Worm (Caenorhabditis elegans) whole organism, L4 larva: ENCODE data around the gene C14A6.6.

Source experiments
- D1046.2 ChIP-seq: fragments of 200-800 bp; sonication (Bioruptor generic); IDR thresholded peaks from 2 replicates; pipeline ENCODE4 v1.3.6; 2022; ENCODE audit warnings: missing genetic modification characterization, missing compliant biosample characterization
- F26F4.8 ChIP-seq: fragments of 200-800 bp; sonication (Bioruptor generic); conservative IDR thresholded peaks from 2 replicates; pipeline ENCODE4 v1.3.6; 2022; ENCODE audit warnings: missing genetic modification characterization, missing compliant biosample characterization
- Y105C5A.15 ChIP-seq: fragments of 200-800 bp; sonication (Bioruptor generic); IDR thresholded peaks from 2 replicates; pipeline ENCODE4 v1.3.6; 2022; ENCODE audit warnings: missing genetic modification characterization, missing compliant biosample characterization
- aha-1 ChIP-seq: fragments of 150-350 bp; peaks from one replicate; lab custom pipeline; 2014; ENCODE audit warnings: missing biosample characterization, missing genetic modification characterization
- aly-2 ChIP-seq: sonication (generic microtip); optimal IDR thresholded peaks from 2 replicates; lab custom pipeline; 2018; ENCODE audit warnings: missing biosample characterization, missing genetic modification characterization
- ceh-20 ChIP-seq: fragments of 200-800 bp; sonication (Bioruptor generic); IDR thresholded peaks from 2 replicates; pipeline ENCODE4 v1.3.6; 2022; ENCODE audit warnings: missing genetic modification reagents, missing genetic modification characterization, missing compliant biosample characterization
- ces-1 ChIP-seq: fragments of 150-350 bp; sonication (generic microtip); optimal IDR thresholded peaks from 4 replicates; lab custom pipeline; 2014; ENCODE audit warnings: missing biosample characterization, missing genetic modification reagents, missing genetic modification characterization
- daf-12 ChIP-seq: fragments of 150-350 bp; optimal IDR thresholded peaks from 2 replicates; lab custom pipeline; 2014; ENCODE audit warnings: missing biosample characterization, missing genetic modification reagents, missing genetic modification characterization
- daf-16 ChIP-seq, 3 experiments: sonication (generic microtip); optimal IDR thresholded peaks; 2 replicates each; lab custom pipeline; 2016 to 2017; ENCODE audit warnings: missing genetic modification characterization in 3 of 3, missing genetic modification reagents in 3 of 3, mild to moderate bottlenecking in 2 of 3, missing compliant biosample characterization in 2 of 3, missing biosample characterization in 1 of 3, moderate library complexity in 1 of 3
- daf-8 ChIP-seq: fragments of 200-800 bp; sonication (Bioruptor generic); IDR thresholded peaks from 2 replicates; pipeline ENCODE4 v1.3.6; 2022; ENCODE audit warnings: missing genetic modification characterization, missing compliant biosample characterization
- dmd-6 ChIP-seq: fragments of 200-800 bp; sonication (Bioruptor generic); IDR thresholded peaks from 2 replicates; pipeline ENCODE4 v1.3.6; 2022; ENCODE audit warnings: missing genetic modification reagents, missing genetic modification characterization, missing compliant biosample characterization
- duxl-1 ChIP-seq: sonication (generic microtip); optimal IDR thresholded peaks from 2 replicates; lab custom pipeline; 2016; ENCODE audit warnings: mild to moderate bottlenecking, missing genetic modification characterization, moderate library complexity, missing compliant biosample characterization; ENCODE audit not compliant: poor library complexity
- dve-1 ChIP-seq: sonication (generic microtip); optimal IDR thresholded peaks from 2 replicates; lab custom pipeline; 2017; ENCODE audit warnings: antibody characterized with exemption, mild to moderate bottlenecking, missing genetic modification characterization, missing compliant biosample characterization; ENCODE audit not compliant: insufficient read depth
- fos-1 ChIP-seq: fragments of 150-350 bp; optimal IDR thresholded peaks from 2 replicates; lab custom pipeline; 2014; ENCODE audit warnings: missing biosample characterization, missing genetic modification characterization
- gei-8 ChIP-seq: fragments of 200-800 bp; sonication (Bioruptor generic); optimal IDR thresholded peaks from 2 replicates; lab custom pipeline; 2018; ENCODE audit warnings: mild to moderate bottlenecking, missing genetic modification characterization, missing compliant biosample characterization
- jun-1 ChIP-seq: fragments of 150-350 bp; optimal IDR thresholded peaks from 2 replicates; lab custom pipeline; 2014; ENCODE audit warnings: missing biosample characterization, missing genetic modification reagents, missing genetic modification characterization
- lin-38 ChIP-seq: fragments of 200-800 bp; sonication (Bioruptor generic); IDR thresholded peaks from 2 replicates; pipeline ENCODE4 v1.3.6; 2022; ENCODE audit warnings: missing genetic modification reagents, missing genetic modification characterization, missing compliant biosample characterization
- lsy-2 ChIP-seq, 2 experiments: fragments of 150-350 bp in 1 of 2; sonication (generic microtip) in 1 of 2; optimal IDR thresholded peaks; 2 replicates each; lab custom pipeline; 2014 to 2017; ENCODE audit warnings: missing biosample characterization in 2 of 2, missing genetic modification characterization in 2 of 2
- mdt-29 ChIP-seq: fragments of 200-800 bp; sonication (Bioruptor generic); IDR thresholded peaks from 2 replicates; pipeline ENCODE4 v1.3.6; 2022; ENCODE audit warnings: missing genetic modification reagents, missing genetic modification characterization, missing compliant biosample characterization
- mes-2 ChIP-seq: sonication (generic microtip); optimal IDR thresholded peaks from 2 replicates; lab custom pipeline; 2016; ENCODE audit warnings: missing genotype, mild to moderate bottlenecking, missing genetic modification characterization, missing compliant biosample characterization; ENCODE audit not compliant: poor library complexity, severe bottlenecking
- nhr-111 ChIP-seq: fragments of 200-800 bp; sonication (Bioruptor generic); optimal IDR thresholded peaks from 2 replicates; lab custom pipeline; 2018; ENCODE audit warnings: mild to moderate bottlenecking, missing genetic modification characterization, missing compliant biosample characterization
- nhr-237 ChIP-seq: sonication (generic microtip); optimal IDR thresholded peaks from 2 replicates; lab custom pipeline; 2017; ENCODE audit warnings: missing biosample characterization, missing genetic modification characterization
- nhr-25 ChIP-seq: sonication (generic microtip); optimal IDR thresholded peaks from 2 replicates; lab custom pipeline; 2017; ENCODE audit warnings: missing genetic modification characterization, mild to moderate bottlenecking, missing compliant biosample characterization, antibody characterized with exemption, moderate library complexity, borderline replicate concordance; ENCODE audit not compliant: insufficient read depth
- nhr-28 ChIP-seq: fragments of 150-350 bp; optimal IDR thresholded peaks from 2 replicates; lab custom pipeline; 2014; ENCODE audit warnings: missing biosample characterization, missing genetic modification characterization
- php-3 ChIP-seq: fragments of 200-800 bp; sonication (Bioruptor generic); IDR thresholded peaks from 2 replicates; pipeline ENCODE4 v1.3.6; 2022; ENCODE audit warnings: missing genetic modification reagents, missing genetic modification characterization, missing compliant biosample characterization
- rbr-2 ChIP-seq: sonication (generic microtip); optimal IDR thresholded peaks from 2 replicates; lab custom pipeline; 2016; ENCODE audit warnings: missing genotype, missing genetic modification characterization, missing compliant biosample characterization
- saeg-2 ChIP-seq: fragments of 200-800 bp; sonication (Bioruptor generic); IDR thresholded peaks from 2 replicates; pipeline ENCODE4 v1.3.6; 2022; ENCODE audit warnings: missing genetic modification reagents, missing genetic modification characterization, missing compliant biosample characterization
- snpc-1.2 ChIP-seq: fragments of 200-800 bp; sonication (Bioruptor generic); IDR thresholded peaks from 2 replicates; pipeline ENCODE4 v1.3.6; 2022; ENCODE audit warnings: missing genetic modification reagents, missing genetic modification characterization, missing compliant biosample characterization
- tra-1 ChIP-seq: fragments of 200-800 bp; sonication (Bioruptor generic); IDR thresholded peaks from 2 replicates; pipeline ENCODE4 v1.3.6; 2022; ENCODE audit warnings: missing genetic modification reagents, missing genetic modification characterization, missing compliant biosample characterization
- unc-39 ChIP-seq: sonication (generic microtip); optimal IDR thresholded peaks from 2 replicates; lab custom pipeline; 2017; ENCODE audit warnings: missing biosample characterization, missing genetic modification characterization
- unc-62 ChIP-seq, 3 experiments: fragments of 150-350 bp in 1 of 3; sonication (generic microtip); optimal IDR thresholded peaks in 2 of 3; peaks in 1 of 3; 1 replicate in 1 of 3; 2 replicates in 2 of 3; lab custom pipeline; 2014 to 2017; ENCODE audit warnings: missing biosample characterization in 3 of 3, missing genetic modification characterization in 3 of 3, missing genetic modification reagents in 3 of 3, missing genotype in 1 of 3
- zag-1 ChIP-seq: fragments of 150-350 bp; optimal IDR thresholded peaks from 2 replicates; lab custom pipeline; 2014; ENCODE audit warnings: missing biosample characterization, missing genetic modification characterization
- zfp-2 ChIP-seq: sonication (generic microtip); optimal IDR thresholded peaks from 2 replicates; lab custom pipeline; 2016; ENCODE audit warnings: mild to moderate bottlenecking, missing genetic modification characterization, missing compliant biosample characterization
- zip-11 ChIP-seq: fragments of 200-800 bp; sonication (Bioruptor generic); IDR thresholded peaks from 2 replicates; pipeline ENCODE4 v1.3.6; 2022; ENCODE audit warnings: missing genetic modification characterization, missing compliant biosample characterization
- zip-2 ChIP-seq: fragments of 150-350 bp; optimal IDR thresholded peaks from 2 replicates; lab custom pipeline; 2014; ENCODE audit warnings: missing biosample characterization, missing genetic modification characterization
- ztf-11 ChIP-seq: fragments of 150-350 bp; optimal IDR thresholded peaks from 2 replicates; lab custom pipeline; 2014; ENCODE audit warnings: missing biosample characterization, missing genetic modification characterization
- ztf-7 ChIP-seq: fragments of 150-350 bp; optimal IDR thresholded peaks from 2 replicates; lab custom pipeline; 2014; ENCODE audit warnings: missing biosample characterization, missing genetic modification characterization

Gene C14A6.6

DNA sequence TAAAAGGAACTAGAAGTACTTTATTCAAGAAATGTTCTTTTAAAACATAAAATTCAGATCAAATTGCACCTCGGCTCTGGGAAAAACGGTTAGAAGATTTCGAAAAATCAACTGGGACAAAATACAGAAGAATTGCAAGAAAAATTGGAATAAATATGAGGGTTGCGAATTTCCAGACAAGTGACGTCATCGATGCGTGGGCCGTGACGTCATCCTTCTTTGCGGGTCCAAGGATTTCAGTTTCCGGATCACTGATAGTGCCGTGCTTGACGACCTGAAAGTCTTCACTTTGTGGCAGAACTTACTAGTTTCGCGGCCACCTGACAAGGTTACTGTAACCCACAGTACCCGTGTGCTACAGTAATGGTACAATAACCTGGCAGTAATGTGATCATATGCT lies 3.6 kb downstream of the C14A6.6 start:
- no peak for TF ChIP-seq Y105C5A.15 (GFP tag; lab: Robert Waterston, UW)
- TF ChIP-seq zip-11 = no peak
- TF ChIP-seq duxl-1 (tag; lab: Kevin White, UChicago) = no peak
- no peak for TF ChIP-seq dmd-6 (GFP tag; lab: Robert Waterston, UW)
- TF ChIP-seq nhr-237 (tag; lab: Kevin White, UChicago) = no peak
- TF ChIP-seq nhr-25 (tag; lab: Kevin White, UChicago) = no peak
- no peak for TF ChIP-seq tra-1 (GFP tag; lab: Robert Waterston, UW)
- no peak for TF ChIP-seq nhr-28 (tag; lab: Kevin White, UChicago)
- no peak for TF ChIP-seq ztf-7 (tag; lab: Kevin White, UChicago)
- TF ChIP-seq lsy-2 (tag; optimal IDR thresholded peaks at IDR 0.05; lab: Kevin White, UChicago) = no peak
- TF ChIP-seq aly-2 (tag; lab: Kevin White, UChicago) = no peak
- TF ChIP-seq zag-1 (tag; lab: Kevin White, UChicago) = no peak
- no peak for TF ChIP-seq daf-8 (GFP tag; lab: Robert Waterston, UW)
- TF ChIP-seq D1046.2 (GFP tag; lab: Robert Waterston, UW) = no peak
- TF ChIP-seq daf-12 = no peak
- no peak for TF ChIP-seq zfp-2
- TF ChIP-seq fos-1 (tag; lab: Kevin White, UChicago) = no peak
- TF ChIP-seq gei-8 (GFP tag; lab: Kevin White, UChicago) = no peak
- no peak for TF ChIP-seq zip-2

DNA sequence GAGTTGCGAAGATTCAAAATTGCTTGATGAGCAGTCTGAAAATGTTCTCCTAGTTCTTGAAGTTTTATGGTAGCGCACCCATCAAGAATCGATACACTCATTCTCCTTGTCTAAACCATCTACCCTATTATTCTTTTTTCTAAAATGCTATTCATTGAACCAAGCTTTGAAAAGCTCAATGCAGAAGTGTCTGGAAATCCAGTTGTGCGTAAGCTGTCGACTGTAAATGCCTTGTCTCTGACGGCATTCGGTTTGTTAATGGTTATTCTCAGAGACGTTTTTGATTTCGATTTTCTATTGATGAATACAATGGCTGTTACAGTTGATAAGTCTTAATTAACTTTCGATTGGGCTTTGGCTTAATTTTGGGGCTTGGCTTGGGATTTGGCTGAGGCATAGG lies 4.5 kb downstream of the C14A6.6 start, which contains the start of gene C14A6.12:
C14A6.12 (minus strand) TSS at position 101 of the 400 bp plus-strand sequence.
- no peak for TF ChIP-seq ces-1 (GFP tag; lab: Kevin White, UChicago)

DNA sequence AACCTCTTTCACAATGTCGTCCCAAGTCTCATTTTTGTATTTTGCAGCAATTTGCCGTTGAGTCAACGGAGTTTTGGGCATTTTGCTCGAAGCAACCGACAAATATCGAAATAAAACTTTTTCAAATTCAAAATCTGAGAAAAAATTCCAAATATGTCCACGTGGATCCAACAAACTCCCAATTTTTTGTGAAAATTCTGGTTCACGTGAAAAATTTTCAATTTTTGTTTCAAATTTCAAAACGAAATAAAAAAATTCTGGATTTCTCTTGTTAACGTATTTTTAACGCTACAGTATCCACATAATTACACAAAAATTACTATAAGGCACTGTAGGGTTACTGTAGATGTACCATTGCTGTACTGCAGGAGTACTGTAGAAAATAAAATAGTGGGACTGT lies 5.8 kb downstream of the C14A6.6 start, which contains the start of gene C14A6.13:
C14A6.13 (minus strand) TSS at position 101 of the 400 bp plus-strand sequence.
- TF ChIP-seq ces-1 (GFP tag; lab: Kevin White, UChicago) (no peak), saeg-2 (GFP tag; lab: Robert Waterston, UW) (no peak), lin-38 (GFP tag; lab: Robert Waterston, UW) (no peak), rbr-2 (tag; lab: Kevin White, UChicago) (no peak), unc-39 (tag; lab: Kevin White, UChicago) (no peak), F26F4.8 (GFP tag; lab: Robert Waterston, UW) (no peak), ztf-11 (tag; lab: Kevin White, UChicago) (no peak), mes-2 (tag; lab: Kevin White, UChicago) (no peak), gei-8 (GFP tag; lab: Kevin White, UChicago) (no peak), ztf-7 (tag; lab: Kevin White, UChicago) (no peak), aha-1 (tag; lab: Kevin White, UChicago) (no peak), aly-2 (tag; lab: Kevin White, UChicago) (no peak), D1046.2 (GFP tag; lab: Robert Waterston, UW) (no peak), ceh-20 (GFP tag; lab: Robert Waterston, UW) (no peak)

DNA sequence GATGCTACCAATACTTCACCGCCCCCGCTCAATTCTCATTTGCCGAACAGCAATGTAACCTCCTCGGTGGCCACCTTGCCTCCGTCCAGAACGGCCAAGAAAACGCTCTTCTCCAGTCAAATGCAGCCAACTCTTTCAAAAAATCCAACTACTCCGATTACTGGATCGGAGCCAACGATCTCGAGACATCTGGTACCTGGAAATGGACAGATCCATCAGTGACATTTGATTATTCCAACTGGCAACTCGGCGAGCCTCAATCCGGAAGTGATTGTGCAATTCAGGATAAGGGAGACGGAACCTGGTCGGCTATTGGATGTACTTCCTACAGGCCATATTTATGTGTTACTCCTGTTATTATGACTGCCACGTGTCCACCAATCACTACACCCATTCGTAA lies 8.9 kb downstream of the C14A6.6 start:
- TF ChIP-seq snpc-1.2 (GFP tag; lab: Robert Waterston, UW) (no peak), unc-62 (GFP tag; optimal IDR thresholded peaks at IDR 0.05 in 1 of 2; lab: Kevin White, UChicago) (peak in 1 of 2 experiments; percentile 97), unc-62 (tag; optimal IDR thresholded peaks at IDR 0.05; lab: Kevin White, UChicago) (no peak)

DNA sequence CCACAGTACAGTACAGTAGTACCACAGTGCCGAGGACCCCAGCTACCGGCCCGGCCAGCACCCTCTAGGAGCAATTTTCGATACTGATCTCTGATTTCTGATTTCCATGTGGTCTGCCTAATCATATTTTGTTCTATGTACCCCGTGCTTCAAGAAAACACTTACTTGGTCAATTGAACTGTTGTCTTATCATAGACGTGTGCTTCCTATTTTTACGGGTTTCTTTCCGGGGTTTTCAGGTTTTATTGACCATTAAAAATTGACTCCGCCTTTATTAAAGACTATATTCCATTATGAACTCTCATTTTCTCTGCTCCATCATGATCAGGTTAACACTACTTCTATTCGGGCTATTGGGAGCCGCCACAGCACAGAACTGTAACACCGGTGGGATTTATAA lies 9.4 kb downstream of the C14A6.6 start, which contains the start of gene clec-48:
clec-48 (plus strand) TSS at position 320 of the 400 bp plus-strand sequence.
- TF ChIP-seq mdt-29 (GFP tag; lab: Robert Waterston, UW) (no peak), F26F4.8 (GFP tag; lab: Robert Waterston, UW) (no peak), php-3 (peak; percentile 95), jun-1 (no peak), dve-1 (tag; lab: Kevin White, UChicago) (peak; percentile 49), nhr-111 (no peak), nhr-28 (tag; lab: Kevin White, UChicago) (peak; percentile 41), daf-16 (GFP tag; optimal IDR thresholded peaks at IDR 0.05; lab: Kevin White, UChicago) (no peak), daf-16 (tag; optimal IDR thresholded peaks at IDR 0.05; lab: Kevin White, UChicago) (peak; percentile 69)
